Worm (Caenorhabditis elegans) whole organism, L4 larva: ENCODE measurements around the gene secs-1.

ENCODE experiments used
- ama-1 ChIP-seq: fragments of 150-350 bp; optimal IDR thresholded peaks from 2 replicates; lab custom pipeline; 2014; ENCODE audit warnings: inconsistent platforms, mixed read lengths
- ceh-82 ChIP-seq: sonication (generic microtip); optimal IDR thresholded peaks from 2 replicates; lab custom pipeline; 2017; ENCODE audit warnings: missing biosample characterization, missing genetic modification characterization
- hmg-1.1 ChIP-seq: fragments of 200-800 bp; sonication (Bioruptor generic); IDR thresholded peaks from 2 replicates; pipeline ENCODE4 v1.3.6; 2022; ENCODE audit warnings: missing genetic modification reagents, missing genetic modification characterization, missing compliant biosample characterization

Gene secs-1

DNA sequence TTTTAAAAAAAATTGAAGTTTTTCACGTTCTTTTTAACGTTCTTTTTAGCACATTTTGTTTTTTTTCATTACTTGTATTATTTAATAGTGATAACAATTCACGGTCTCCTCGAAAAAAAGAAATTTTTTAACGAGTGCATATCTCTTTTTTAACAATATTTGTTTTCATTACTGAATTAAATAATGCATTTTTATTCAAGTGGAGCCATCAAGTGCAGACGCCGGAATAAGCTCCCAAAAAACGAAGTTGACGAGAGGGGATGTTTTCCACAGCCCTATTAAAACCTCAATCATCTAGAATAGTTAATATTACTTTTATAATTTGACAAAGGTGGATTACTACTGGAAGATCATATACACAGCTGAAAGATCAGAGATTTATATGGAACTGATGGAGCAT lies 47.6 kb downstream of the secs-1 start, which contains the start of gene irld-6:
TSS of gene irld-6 (minus strand) at position 101 of the 400 bp plus-strand sequence.
- no peak for TF ChIP-seq ceh-82 (tag; lab: Kevin White, UChicago)
- no peak for TF ChIP-seq hmg-1.1 (GFP tag; lab: Robert Waterston, UW)

DNA sequence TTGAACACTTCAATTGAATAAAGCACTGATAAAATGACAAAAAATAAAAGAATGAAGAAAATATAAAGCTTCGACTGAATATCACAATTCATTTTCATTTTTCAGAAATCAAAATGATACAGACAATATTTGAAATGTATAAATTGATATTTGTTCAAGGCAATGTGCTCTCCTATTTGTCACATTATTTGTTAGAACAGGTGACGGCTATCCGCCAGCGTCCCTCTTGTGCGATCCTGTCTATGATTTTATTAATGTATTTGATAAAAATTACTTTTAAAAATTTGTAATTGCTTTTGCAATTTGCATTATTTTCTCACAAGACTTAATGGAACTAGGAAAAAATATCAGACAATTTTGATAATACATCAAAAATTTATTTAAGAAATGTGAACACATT lies 50.2 kb downstream of the secs-1 start, which contains the start of gene F28H7.7:
TSS of gene F28H7.7 (minus strand) at position 101 of the 400 bp plus-strand sequence.
- TF ChIP-seq ama-1 (lab: Kevin White, UChicago) = no peak
- TF ChIP-seq, all 104 proteins: peak for 0
